Worm (Caenorhabditis elegans): Measurements from ENCODE around the gene C08D8.1.

- TF ChIP-seq ztf-23 (GFP tag; IDR thresholded peaks at IDR 0.05) (no peak), ztf-29 (GFP tag; IDR thresholded peaks at IDR 0.05) (no peak), ref-1 (GFP tag; conservative IDR thresholded peaks at IDR 0.05) (no peak)
Measured at ce11 chrV:8311210-8311609, 34.3 kb upstream of the C08D8.1 start, which contains the start of gene W02D7.12.
